Worm (Caenorhabditis elegans): ENCODE data around the gene ckc-1.

DNA sequence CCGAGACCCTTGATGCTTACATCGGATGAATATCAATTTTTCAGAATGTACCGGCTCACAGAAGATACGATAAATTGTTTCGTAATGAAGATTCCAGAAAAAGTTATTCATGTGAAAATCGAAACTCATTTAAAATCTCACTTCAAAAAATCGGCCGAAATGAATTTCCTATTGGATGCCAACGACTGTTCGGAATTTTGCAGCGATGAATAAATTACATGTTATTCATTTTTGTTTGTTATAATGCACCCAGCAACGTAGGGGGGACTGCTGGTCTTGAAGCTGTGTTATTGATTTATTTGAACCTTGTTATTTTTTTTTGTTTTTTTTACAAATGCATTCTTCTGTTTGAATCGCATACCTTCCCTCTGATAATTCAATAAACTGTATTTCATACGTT lies 9.6 kb upstream of the ckc-1 start:
- TF ChIP-seq sptf-1 (tag; optimal IDR thresholded peaks at IDR 0.05), result no peak
- TF ChIP-seq unc-62 (GFP tag; optimal IDR thresholded peaks at IDR 0.05), result no peak
- TF ChIP-seq pqm-1 (tag; optimal IDR thresholded peaks at IDR 0.05), result no peak
- no peak for TF ChIP-seq nhr-11 (tag; optimal IDR thresholded peaks at IDR 0.05)
- TF ChIP-seq tbx-2 (tag; optimal IDR thresholded peaks at IDR 0.05), result no peak

Measured in whole organism, L1 larva.